Worm (Caenorhabditis elegans): ENCODE data around the gene Y37H2A.10.

DNA sequence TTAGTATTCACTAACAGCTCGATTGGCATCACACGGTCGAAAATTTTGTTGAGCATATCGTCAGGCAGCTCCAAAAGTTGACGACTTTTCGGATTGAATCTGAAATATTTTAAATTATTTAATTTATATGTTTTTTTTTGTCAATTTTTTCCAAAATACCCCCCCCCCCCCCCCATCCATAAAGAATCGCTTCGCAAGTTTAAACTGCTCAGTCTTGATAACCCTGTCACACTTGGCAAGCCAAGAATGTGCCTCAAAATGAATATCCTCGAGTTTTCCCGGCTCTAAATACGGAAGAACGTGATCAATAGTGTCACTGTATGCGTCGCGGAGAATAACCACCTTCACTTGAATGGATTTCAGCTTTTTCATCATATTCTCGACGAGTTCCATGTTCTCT lies 5.6 kb upstream of the Y37H2A.10 start, which contains the start of gene Y37H2A.18:
- TF ChIP-seq T22C8.4 (GFP tag; IDR thresholded peaks at IDR 0.05), result no peak
- no peak for TF ChIP-seq klf-2 (GFP tag; conservative IDR thresholded peaks at IDR 0.05)

All from whole organism, midembryonic.